Worm (Caenorhabditis elegans) whole organism, L3 larva: ENCODE measurements around the gene rpn-1.

Experiments used
- ama-1 ChIP-seq: fragments of 150-350 bp; optimal IDR thresholded peaks from 2 replicates; lab custom pipeline; 2018
- ceh-82 ChIP-seq: fragments of 150-350 bp; optimal IDR thresholded peaks from 2 replicates; lab custom pipeline; 2014; ENCODE audit warnings: missing biosample characterization, missing genetic modification characterization
- egl-27 ChIP-seq: sonication (generic microtip); optimal IDR thresholded peaks from 4 replicates; lab custom pipeline; 2017; ENCODE audit warnings: missing biosample characterization, missing genetic modification reagents, missing genetic modification characterization
- egl-5 ChIP-seq: fragments of 150-350 bp; optimal IDR thresholded peaks from 2 replicates; lab custom pipeline; 2017; ENCODE audit warnings: missing biosample characterization, missing genetic modification reagents, missing genetic modification characterization, inconsistent platforms
- mdl-1 ChIP-seq: fragments of 150-350 bp; optimal IDR thresholded peaks from 2 replicates; lab custom pipeline; 2014; ENCODE audit warnings: missing biosample characterization, missing genetic modification characterization
- nfya-1 ChIP-seq: sonication (generic microtip); optimal IDR thresholded peaks from 2 replicates; lab custom pipeline; 2017; ENCODE audit warnings: missing genetic modification characterization, mild to moderate bottlenecking, missing compliant biosample characterization, antibody characterized with exemption, moderate library complexity; ENCODE audit not compliant: insufficient read depth
- nhr-11 ChIP-seq: fragments of 150-350 bp; optimal IDR thresholded peaks from 2 replicates; lab custom pipeline; 2014; ENCODE audit warnings: missing biosample characterization, missing genetic modification characterization
- nhr-25 ChIP-seq: sonication (generic microtip); optimal IDR thresholded peaks from 2 replicates; lab custom pipeline; 2017; ENCODE audit warnings: missing biosample characterization, missing genetic modification characterization
- nhr-77 ChIP-seq: fragments of 150-350 bp; optimal IDR thresholded peaks from 2 replicates; lab custom pipeline; 2014; ENCODE audit warnings: missing biosample characterization, missing genetic modification characterization
- pqm-1 ChIP-seq: fragments of 150-350 bp; optimal IDR thresholded peaks from 2 replicates; lab custom pipeline; 2017; ENCODE audit warnings: missing biosample characterization, missing genetic modification characterization, inconsistent platforms
- snpc-4 ChIP-seq: fragments of 150-350 bp; optimal IDR thresholded peaks from 2 replicates; lab custom pipeline; 2014; ENCODE audit warnings: missing biosample characterization, missing genetic modification characterization
- unc-62 ChIP-seq: fragments of 150-350 bp; sonication (generic microtip); optimal IDR thresholded peaks from 4 replicates; lab custom pipeline; 2014; ENCODE audit warnings: missing biosample characterization, missing genetic modification reagents, missing genetic modification characterization
- zag-1 ChIP-seq: fragments of 150-350 bp; optimal IDR thresholded peaks from 2 replicates; lab custom pipeline; 2014; ENCODE audit warnings: missing biosample characterization, missing genetic modification characterization
- ztf-11 ChIP-seq: fragments of 150-350 bp; optimal IDR thresholded peaks from 2 replicates; lab custom pipeline; 2014; ENCODE audit warnings: missing biosample characterization, missing genetic modification characterization

DNA sequence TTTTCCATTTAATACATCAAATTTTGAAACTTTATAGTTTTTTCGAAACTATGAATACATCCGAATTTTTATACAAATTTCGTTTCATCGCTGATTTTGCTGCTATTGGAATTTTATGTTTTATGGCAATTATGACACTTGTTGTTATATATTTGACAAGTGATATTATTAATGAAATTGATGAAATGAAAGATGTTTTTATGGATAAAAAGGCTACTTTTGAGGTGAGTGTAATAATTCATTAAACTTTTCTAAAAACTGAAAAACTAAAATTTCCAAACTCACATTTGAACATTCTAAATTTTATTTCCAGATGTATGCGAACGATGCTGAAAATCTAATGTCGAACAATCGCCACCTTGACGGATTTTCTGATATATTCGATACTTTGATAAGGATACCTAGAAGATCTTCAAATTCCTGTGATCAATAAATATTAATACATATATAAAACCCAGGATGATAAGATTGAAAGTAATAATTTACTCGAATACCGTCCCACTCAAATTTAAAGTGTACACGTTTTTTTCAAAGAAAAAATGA is 3.7 kb downstream of the rpn-1 start, which contains the start of the genes T22D1.17 and T22D1.8:
- TF ChIP-seq nhr-11, result no peak
- TF ChIP-seq nfya-1, result no peak
- TF ChIP-seq nhr-77 (tag; lab: Kevin White, UChicago), result no peak
- TF ChIP-seq snpc-4 (tag; lab: Kevin White, UChicago), result no peak
- TF ChIP-seq egl-27, result no peak
- TF ChIP-seq egl-5 (tag; lab: Kevin White, UChicago), result no peak
- TF ChIP-seq zag-1 (tag; lab: Kevin White, UChicago), result no peak
- no peak for TF ChIP-seq ceh-82
- no peak for TF ChIP-seq pqm-1 (tag; lab: Kevin White, UChicago)
- no peak for TF ChIP-seq unc-62 (GFP tag; lab: Kevin White, UChicago)
- no peak for TF ChIP-seq ztf-11
- TF ChIP-seq mdl-1 (tag; lab: Kevin White, UChicago), result no peak
- no peak for TF ChIP-seq nhr-25 (tag; lab: Kevin White, UChicago)
- no peak for TF ChIP-seq ama-1 (lab: Kevin White, UChicago)
